Worm (Caenorhabditis elegans): Measurements from ENCODE around the gene skr-14.

DNA sequence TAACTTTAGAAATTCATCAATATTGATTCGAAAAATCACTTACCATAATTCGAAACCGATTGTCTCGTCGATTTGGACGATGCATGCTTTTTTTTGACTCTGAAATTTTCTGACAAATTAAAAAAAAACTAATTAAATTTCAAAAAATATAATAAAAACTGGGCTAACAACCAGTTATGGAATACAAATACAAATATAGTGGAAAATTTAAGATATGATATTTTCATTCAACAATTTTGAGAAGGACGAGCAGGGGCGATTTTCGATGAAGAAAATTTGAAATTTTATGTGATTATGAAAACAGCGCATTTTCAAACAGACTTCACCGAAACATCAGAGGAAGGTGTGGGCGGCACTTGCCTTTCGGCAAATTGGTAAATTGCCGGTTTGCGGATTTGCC, 39.1 kb downstream of the skr-14 start, which contains the start of gene F13A2.1:
- TF ChIP-seq flt-1 (GFP tag; IDR thresholded peaks at IDR 0.05) (no peak), ref-1 (GFP tag; conservative IDR thresholded peaks at IDR 0.05) (no peak)
